Worm (Caenorhabditis elegans) whole organism, young adult: ENCODE measurements around the gene madf-4.

ENCODE experiments used
- B0035.1 ChIP-seq: sonication (generic microtip); optimal IDR thresholded peaks from 2 replicates; lab custom pipeline; 2016; ENCODE audit warnings: missing genetic modification characterization, mild to moderate bottlenecking, missing compliant biosample characterization, missing genotype, missing genetic modification reagents
- B0336.3 ChIP-seq: fragments of 200-800 bp; sonication (Bioruptor generic); IDR thresholded peaks from 2 replicates; pipeline ENCODE4 v1.3.6; 2022; ENCODE audit warnings: missing genetic modification characterization, missing compliant biosample characterization
- F33H1.4 ChIP-seq: fragments of 200-800 bp; sonication (Bioruptor generic); IDR thresholded peaks from 2 replicates; pipeline ENCODE4 v1.3.6; 2022; ENCODE audit warnings: missing genetic modification reagents, missing genetic modification characterization, missing compliant biosample characterization
- F49E8.2 ChIP-seq: sonication (generic microtip); optimal IDR thresholded peaks from 3 replicates; lab custom pipeline; 2017; ENCODE audit warnings: missing genetic modification characterization, mild to moderate bottlenecking, missing compliant biosample characterization, antibody characterized with exemption, moderate library complexity; ENCODE audit not compliant: insufficient read depth
- F55B11.4 ChIP-seq: sonication (generic microtip); optimal IDR thresholded peaks from 2 replicates; lab custom pipeline; 2016; ENCODE audit warnings: missing compliant biosample characterization, missing genetic modification characterization, borderline replicate concordance; ENCODE audit not compliant: insufficient read depth
- F57A8.1 ChIP-seq: fragments of 200-800 bp; sonication (Bioruptor generic); optimal IDR thresholded peaks from 2 replicates; lab custom pipeline; 2018; ENCODE audit warnings: mild to moderate bottlenecking, missing genetic modification characterization, moderate library complexity, missing compliant biosample characterization
- F57C9.4 ChIP-seq: sonication (generic microtip); optimal IDR thresholded peaks from 2 replicates; lab custom pipeline; 2017; ENCODE audit warnings: mild to moderate bottlenecking, missing genetic modification characterization, missing compliant biosample characterization
- K12H6.12 ChIP-seq: fragments of 200-800 bp; sonication (Bioruptor generic); optimal IDR thresholded peaks from 2 replicates; lab custom pipeline; 2018; ENCODE audit warnings: mild to moderate bottlenecking, missing genetic modification characterization, missing compliant biosample characterization
- Y53F4B.3 ChIP-seq: fragments of 200-800 bp; sonication (Bioruptor generic); IDR thresholded peaks from 2 replicates; pipeline ENCODE4 v1.3.6; 2022; ENCODE audit warnings: missing genetic modification reagents, missing genetic modification characterization, missing compliant biosample characterization
- Y53G8AR.9 ChIP-seq: fragments of 200-800 bp; sonication (Bioruptor generic); conservative IDR thresholded peaks from 2 replicates; pipeline ENCODE4 v1.3.6; 2022; ENCODE audit warnings: missing genetic modification reagents, missing genetic modification characterization, missing compliant biosample characterization
- Y95B8A.8 ChIP-seq: fragments of 200-800 bp; sonication (Bioruptor generic); IDR thresholded peaks from 2 replicates; pipeline ENCODE4 v1.3.6; 2022; ENCODE audit warnings: missing genetic modification reagents, missing genetic modification characterization, missing compliant biosample characterization
- akir-1 ChIP-seq: fragments of 200-800 bp; sonication (Bioruptor generic); optimal IDR thresholded peaks from 2 replicates; lab custom pipeline; 2018; ENCODE audit warnings: mild to moderate bottlenecking, missing genetic modification characterization, moderate library complexity, missing compliant biosample characterization
- aptf-2 ChIP-seq: fragments of 200-800 bp; sonication (Bioruptor generic); conservative IDR thresholded peaks from 2 replicates; pipeline ENCODE4 v1.3.6; 2022; ENCODE audit warnings: missing genetic modification reagents, missing genetic modification characterization, missing compliant biosample characterization
- aptf-3 ChIP-seq: fragments of 200-800 bp; sonication (Bioruptor generic); IDR thresholded peaks from 2 replicates; pipeline ENCODE4 v1.3.6; 2022; ENCODE audit warnings: missing genetic modification characterization, missing compliant biosample characterization
- atf-7 ChIP-seq: sonication (generic microtip); optimal IDR thresholded peaks from 2 replicates; lab custom pipeline; 2017; ENCODE audit warnings: mild to moderate bottlenecking, missing genetic modification characterization, missing compliant biosample characterization
- athp-1 ChIP-seq: sonication (generic microtip); optimal IDR thresholded peaks from 2 replicates; lab custom pipeline; 2017; ENCODE audit warnings: mild to moderate bottlenecking, missing genetic modification characterization, missing compliant biosample characterization
- attf-6 ChIP-seq: fragments of 200-800 bp; sonication (Bioruptor generic); IDR thresholded peaks from 2 replicates; pipeline ENCODE4 v1.3.6; 2022; ENCODE audit warnings: missing genetic modification reagents, missing genetic modification characterization, missing compliant biosample characterization
- cebp-1 ChIP-seq, 2 experiments: fragments of 200-800 bp in 1 of 2; sonication (Bioruptor generic) in 1 of 2; sonication (generic microtip) in 1 of 2; IDR thresholded peaks in 1 of 2; optimal IDR thresholded peaks in 1 of 2; 2 replicates each; pipeline versions ENCODE4 v1.3.6 to Lab custom; 2017 to 2022; ENCODE audit warnings: missing compliant biosample characterization in 2 of 2, missing genetic modification characterization in 2 of 2, mild to moderate bottlenecking in 1 of 2, missing genetic modification reagents in 1 of 2, moderate library complexity in 1 of 2
- cebp-2 ChIP-seq: fragments of 200-800 bp; sonication (Bioruptor generic); IDR thresholded peaks from 2 replicates; pipeline ENCODE4 v1.3.6; 2022; ENCODE audit warnings: missing genetic modification characterization, missing compliant biosample characterization
- ceh-40 ChIP-seq: fragments of 200-800 bp; sonication (Bioruptor generic); IDR thresholded peaks from 2 replicates; pipeline ENCODE4 v1.3.6; 2022; ENCODE audit warnings: missing genetic modification characterization, missing compliant biosample characterization
- chd-7 ChIP-seq: sonication (generic microtip); optimal IDR thresholded peaks from 2 replicates; lab custom pipeline; 2016; ENCODE audit warnings: mild to moderate bottlenecking, missing genetic modification characterization, moderate library complexity, missing compliant biosample characterization
- die-1 ChIP-seq: sonication (generic microtip); optimal IDR thresholded peaks from 2 replicates; lab custom pipeline; 2016; ENCODE audit warnings: missing genotype, mild to moderate bottlenecking, missing genetic modification characterization, missing compliant biosample characterization
- dpff-1 ChIP-seq: sonication (generic microtip); optimal IDR thresholded peaks from 2 replicates; lab custom pipeline; 2017; ENCODE audit warnings: mild to moderate bottlenecking, missing genetic modification characterization, missing compliant biosample characterization
- dpl-1 ChIP-seq: fragments of 150-350 bp; optimal IDR thresholded peaks from 2 replicates; lab custom pipeline; 2014; ENCODE audit warnings: missing biosample characterization, missing genetic modification reagents, missing genetic modification characterization
- egl-44 ChIP-seq: fragments of 200-800 bp; sonication (Bioruptor generic); IDR thresholded peaks from 2 replicates; pipeline ENCODE4 v1.3.6; 2022; ENCODE audit warnings: missing genetic modification reagents, missing genetic modification characterization, missing compliant biosample characterization
- gei-17 ChIP-seq: fragments of 200-800 bp; sonication (Bioruptor generic); optimal IDR thresholded peaks from 2 replicates; lab custom pipeline; 2018; ENCODE audit warnings: mild to moderate bottlenecking, missing genetic modification characterization, missing compliant biosample characterization
- hmg-20 ChIP-seq: fragments of 200-800 bp; sonication (Bioruptor generic); IDR thresholded peaks from 2 replicates; pipeline ENCODE4 v1.3.6; 2022; ENCODE audit warnings: missing genetic modification reagents, missing genetic modification characterization, missing compliant biosample characterization
- hsf-1 ChIP-seq: fragments of 200-800 bp; sonication (Bioruptor generic); IDR thresholded peaks from 2 replicates; pipeline ENCODE4 v1.3.6; 2022; ENCODE audit warnings: missing genetic modification reagents, missing genetic modification characterization, missing compliant biosample characterization
- lin-26 ChIP-seq: fragments of 200-800 bp; sonication (Bioruptor generic); IDR thresholded peaks from 2 replicates; pipeline ENCODE4 v1.3.6; 2022; ENCODE audit warnings: missing genetic modification reagents, missing genetic modification characterization, missing compliant biosample characterization
- lin-54 ChIP-seq: fragments of 200-800 bp; sonication (Bioruptor generic); optimal IDR thresholded peaks from 2 replicates; lab custom pipeline; 2018; ENCODE audit warnings: mild to moderate bottlenecking, missing genetic modification characterization, missing compliant biosample characterization
- madf-3 ChIP-seq: fragments of 200-800 bp; sonication (Bioruptor generic); IDR thresholded peaks from 2 replicates; pipeline ENCODE4 v1.3.6; 2022; ENCODE audit warnings: missing genetic modification reagents, missing genetic modification characterization, missing compliant biosample characterization
- mel-28 ChIP-seq: sonication (generic microtip); optimal IDR thresholded peaks from 2 replicates; lab custom pipeline; 2016; ENCODE audit warnings: borderline replicate concordance, mild to moderate bottlenecking, missing genetic modification characterization, missing compliant biosample characterization
- nfyb-1 ChIP-seq: fragments of 200-800 bp; sonication (Bioruptor generic); IDR thresholded peaks from 2 replicates; pipeline ENCODE4 v1.3.6; 2022; ENCODE audit warnings: missing genetic modification reagents, missing genetic modification characterization, missing compliant biosample characterization
- nhr-27 ChIP-seq: fragments of 200-800 bp; sonication (Bioruptor generic); optimal IDR thresholded peaks from 2 replicates; lab custom pipeline; 2018; ENCODE audit warnings: mild to moderate bottlenecking, missing genetic modification characterization, moderate library complexity, missing compliant biosample characterization
- nhr-80 ChIP-seq: sonication (generic microtip); optimal IDR thresholded peaks from 2 replicates; lab custom pipeline; 2016; ENCODE audit warnings: missing genetic modification characterization, missing compliant biosample characterization
- pbrm-1 ChIP-seq: fragments of 200-800 bp; sonication (Bioruptor generic); IDR thresholded peaks from 2 replicates; pipeline ENCODE4 v1.3.6; 2022; ENCODE audit warnings: missing genetic modification reagents, missing genetic modification characterization, missing compliant biosample characterization
- rec-8 ChIP-seq, 2 experiments: sonication (generic microtip); optimal IDR thresholded peaks; 2 replicates each; lab custom pipeline; 2016; ENCODE audit warnings: mild to moderate bottlenecking in 2 of 2, missing genetic modification characterization in 2 of 2, missing genetic modification reagents in 2 of 2, missing genotype in 2 of 2, missing biosample characterization in 1 of 2, missing compliant biosample characterization in 1 of 2, moderate library complexity in 1 of 2
- rpc-1 ChIP-seq, 2 experiments: fragments of 150-350 bp in 1 of 2; sonication (generic microtip) in 1 of 2; optimal IDR thresholded peaks; 2 replicates each; lab custom pipeline; 2014 to 2018; ENCODE audit warnings: missing biosample characterization in 1 of 2, missing genetic modification characterization in 1 of 2, missing genetic modification reagents in 1 of 2, missing genotype in 1 of 2
- sdz-38 ChIP-seq: sonication (generic microtip); optimal IDR thresholded peaks from 2 replicates; lab custom pipeline; 2016; ENCODE audit warnings: missing genotype, missing genetic modification characterization, missing compliant biosample characterization
- snpc-3.4 ChIP-seq: sonication (generic microtip); optimal IDR thresholded peaks from 2 replicates; lab custom pipeline; 2017; ENCODE audit warnings: missing genetic modification characterization, mild to moderate bottlenecking, missing compliant biosample characterization, antibody characterized with exemption, moderate library complexity, missing genotype, missing genetic modification reagents
- tlf-1 ChIP-seq: fragments of 200-800 bp; sonication (Bioruptor generic); optimal IDR thresholded peaks from 2 replicates; lab custom pipeline; 2018; ENCODE audit warnings: mild to moderate bottlenecking, missing genetic modification characterization, missing compliant biosample characterization
- zim-3 ChIP-seq: sonication (generic microtip); optimal IDR thresholded peaks from 2 replicates; lab custom pipeline; 2017; ENCODE audit warnings: mild to moderate bottlenecking, missing genetic modification characterization, moderate library complexity, missing compliant biosample characterization
- ztf-18 ChIP-seq: sonication (generic microtip); optimal IDR thresholded peaks from 2 replicates; lab custom pipeline; 2016; ENCODE audit warnings: missing genotype, mild to moderate bottlenecking, missing genetic modification characterization, missing compliant biosample characterization
- ztf-25 ChIP-seq: fragments of 200-800 bp; sonication (Bioruptor generic); IDR thresholded peaks from 2 replicates; pipeline ENCODE4 v1.3.6; 2022; ENCODE audit warnings: missing genetic modification reagents, missing genetic modification characterization, missing compliant biosample characterization
- ztf-26 ChIP-seq: sonication (generic microtip); optimal IDR thresholded peaks from 2 replicates; lab custom pipeline; 2017; ENCODE audit warnings: missing genetic modification characterization, missing compliant biosample characterization
- ztf-28 ChIP-seq: fragments of 200-800 bp; sonication (Bioruptor generic); IDR thresholded peaks from 2 replicates; pipeline ENCODE4 v1.3.6; 2022; ENCODE audit warnings: missing genetic modification reagents, missing genetic modification characterization, missing compliant biosample characterization
- ztf-3 ChIP-seq: fragments of 200-800 bp; sonication (Bioruptor generic); optimal IDR thresholded peaks from 2 replicates; lab custom pipeline; 2018; ENCODE audit warnings: mild to moderate bottlenecking, missing genetic modification characterization, missing compliant biosample characterization

madf-4 gene

DNA sequence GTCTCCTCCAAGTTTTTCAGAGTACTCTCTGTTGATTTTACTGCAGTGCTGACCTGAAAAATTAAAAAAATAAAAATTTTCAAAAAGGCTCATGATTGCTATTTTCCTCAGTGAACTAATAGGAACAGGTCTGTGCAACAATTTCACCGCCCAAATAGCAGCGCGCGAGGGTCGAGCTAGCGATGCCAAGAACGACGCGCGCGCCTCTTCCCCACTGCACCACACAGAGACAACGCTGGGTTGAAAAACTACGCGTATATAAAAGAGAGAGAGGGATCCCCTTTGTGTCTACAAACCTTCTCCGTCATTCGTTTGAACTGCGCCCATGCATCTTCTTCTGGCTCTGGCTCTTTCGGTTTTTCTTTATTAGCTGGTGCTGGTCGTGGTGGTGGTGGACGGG is 7.8 kb upstream of the madf-4 start (continued):
- peak; percentile 71 for TF ChIP-seq F49E8.2 (tag; lab: Kevin White, UChicago)
- TF ChIP-seq Y53G8AR.9 (GFP tag; lab: Robert Waterston, UW), result 0 out of 2 replicates have a peak, but pooled peaks have one; percentile 35
- peak; percentile 48 for TF ChIP-seq sdz-38 (tag; lab: Kevin White, UChicago)
- peak; percentile 85 for TF ChIP-seq ztf-18 (tag; lab: Kevin White, UChicago)
- peak; percentile 59; the same call in 1 of the 2 replicates for TF ChIP-seq pbrm-1
- peak; percentile 99 for TF ChIP-seq rpc-1 (optimal IDR thresholded peaks at IDR 0.05; lab: Kevin White, UChicago)
- peak; percentile 99 for TF ChIP-seq rpc-1 (tag; optimal IDR thresholded peaks at IDR 0.05; lab: Kevin White, UChicago)
- TF ChIP-seq ztf-3, result peak; percentile 35
- TF ChIP-seq rec-8 (tag; optimal IDR thresholded peaks at IDR 0.05; lab: Kevin White, UChicago), result peak; percentile 88 to 96
- peak; percentile 64 for TF ChIP-seq akir-1 (GFP tag; lab: Kevin White, UChicago)
- peak; percentile 95 for TF ChIP-seq athp-1 (tag; lab: Kevin White, UChicago)
- no peak for TF ChIP-seq dpl-1 (GFP tag; lab: Kevin White, UChicago)
- TF ChIP-seq Y95B8A.8 (GFP tag; lab: Robert Waterston, UW), result 0 out of 2 replicates have a peak, but pooled peaks have one; percentile 80
- peak; percentile 95 for TF ChIP-seq ztf-25 (GFP tag; lab: Robert Waterston, UW)
- TF ChIP-seq hmg-20 (GFP tag; lab: Robert Waterston, UW), result peak; percentile 90
- TF ChIP-seq F57C9.4, result peak; percentile 20
- TF ChIP-seq ceh-40 (GFP tag; lab: Robert Waterston, UW), result peak; percentile 81; the same call in 1 of the 2 replicates
- peak; percentile 80 for TF ChIP-seq K12H6.12 (tag; lab: Kevin White, UChicago)
- peak; percentile 75 for TF ChIP-seq ztf-26 (tag; lab: Kevin White, UChicago)
- TF ChIP-seq lin-26 (GFP tag; lab: Robert Waterston, UW), result peak; percentile 99
- TF ChIP-seq snpc-3.4 (tag; lab: Kevin White, UChicago), result peak; percentile 84
- TF ChIP-seq nhr-80 (tag; lab: Kevin White, UChicago), result peak; percentile 56
- TF ChIP-seq die-1 (tag; lab: Kevin White, UChicago), result peak; percentile 97
- no peak for TF ChIP-seq cebp-1 (GFP tag; IDR thresholded peaks at IDR 0.05; lab: Robert Waterston, UW)
- TF ChIP-seq cebp-1 (tag; optimal IDR thresholded peaks at IDR 0.05; lab: Kevin White, UChicago), result peak; percentile 83
- TF ChIP-seq F55B11.4, result no peak
- TF ChIP-seq F33H1.4 (GFP tag; lab: Robert Waterston, UW), result 0 out of 2 replicates have a peak, but pooled peaks have one; percentile 33
- peak; percentile 92 for TF ChIP-seq egl-44 (GFP tag; lab: Robert Waterston, UW)
- TF ChIP-seq ztf-28 (GFP tag; lab: Robert Waterston, UW), result peak; percentile 92
- peak; percentile 95 for TF ChIP-seq chd-7
- TF ChIP-seq lin-54, result peak; percentile 81
- peak; percentile 80 for TF ChIP-seq atf-7 (tag; lab: Kevin White, UChicago)
- 0 out of 2 replicates have a peak, but pooled peaks have one; percentile 64 for TF ChIP-seq aptf-3 (GFP tag; lab: Robert Waterston, UW)
- peak; percentile 98 for TF ChIP-seq cebp-2 (GFP tag; lab: Robert Waterston, UW)
- TF ChIP-seq dpff-1 (tag; lab: Kevin White, UChicago), result peak; percentile 42
- TF ChIP-seq attf-6 (GFP tag; lab: Robert Waterston, UW), result peak; percentile 40; the same call in 1 of the 2 replicates
- TF ChIP-seq madf-3 (GFP tag; lab: Robert Waterston, UW), result peak; percentile 83
- 0 out of 2 replicates have a peak, but pooled peaks have one; percentile 44 for TF ChIP-seq aptf-2 (GFP tag; lab: Robert Waterston, UW)
- TF ChIP-seq B0035.1 (tag; lab: Kevin White, UChicago), result peak; percentile 89
- TF ChIP-seq hsf-1 (GFP tag; lab: Robert Waterston, UW), result peak; percentile 76
- peak; percentile 94 for TF ChIP-seq zim-3 (tag; lab: Kevin White, UChicago)
- TF ChIP-seq mel-28 (tag; lab: Kevin White, UChicago), result peak; percentile 45
- TF ChIP-seq B0336.3, result peak; percentile 86
- TF ChIP-seq tlf-1 (GFP tag; lab: Kevin White, UChicago), result peak; percentile 85
- peak; percentile 27 for TF ChIP-seq gei-17 (GFP tag; lab: Kevin White, UChicago)
- TF ChIP-seq Y53F4B.3 (GFP tag; lab: Robert Waterston, UW), result no peak
- TF ChIP-seq nhr-27 (tag; lab: Kevin White, UChicago), result peak; percentile 57
- peak; percentile 98 for TF ChIP-seq F57A8.1 (GFP tag; lab: Kevin White, UChicago)
- peak; percentile 93 for TF ChIP-seq nfyb-1
